Worm (Caenorhabditis elegans) whole organism, young adult: ENCODE results near the gene K05F1.10.

Experiments used
- C06A6.2 ChIP-seq: fragments of 200-800 bp; sonication (Bioruptor generic); conservative IDR thresholded peaks from 2 replicates; pipeline ENCODE4 v1.3.6; 2022; ENCODE audit warnings: missing genetic modification characterization, missing compliant biosample characterization
- bed-1 ChIP-seq: fragments of 200-800 bp; sonication (Bioruptor generic); IDR thresholded peaks from 2 replicates; pipeline ENCODE4 v1.3.6; 2022; ENCODE audit warnings: missing genetic modification reagents, missing genetic modification characterization, missing compliant biosample characterization
- ceh-27 ChIP-seq: fragments of 200-800 bp; sonication (Bioruptor generic); optimal IDR thresholded peaks from 2 replicates; lab custom pipeline; 2018; ENCODE audit warnings: mild to moderate bottlenecking, missing genetic modification characterization, moderate library complexity, missing compliant biosample characterization
- ceh-40 ChIP-seq: fragments of 200-800 bp; sonication (Bioruptor generic); IDR thresholded peaks from 2 replicates; pipeline ENCODE4 v1.3.6; 2022; ENCODE audit warnings: missing genetic modification characterization, missing compliant biosample characterization
- ets-4 ChIP-seq: fragments of 200-800 bp; sonication (Bioruptor generic); optimal IDR thresholded peaks from 2 replicates; lab custom pipeline; 2018; ENCODE audit warnings: mild to moderate bottlenecking, missing genetic modification characterization, missing compliant biosample characterization
- nhr-80 ChIP-seq: sonication (generic microtip); optimal IDR thresholded peaks from 2 replicates; lab custom pipeline; 2016; ENCODE audit warnings: missing genetic modification characterization, missing compliant biosample characterization
- snpc-4 ChIP-seq, 5 experiments: fragments of 150-350 bp in 1 of 5; sonication (generic microtip) in 4 of 5; optimal IDR thresholded peaks; 2 replicates each; lab custom pipeline; 2014 to 2018; ENCODE audit warnings: missing genetic modification characterization in 5 of 5, missing biosample characterization in 3 of 5, antibody characterized with exemption in 2 of 5, mild to moderate bottlenecking in 2 of 5, missing compliant biosample characterization in 2 of 5, missing genotype in 2 of 5, moderate library complexity in 2 of 5, missing genetic modification reagents in 1 of 5
- unc-62 ChIP-seq: fragments of 150-350 bp; optimal IDR thresholded peaks from 2 replicates; lab custom pipeline; 2014; ENCODE audit warnings: missing biosample characterization, missing genetic modification reagents, missing genetic modification characterization
- ztf-3 ChIP-seq: fragments of 200-800 bp; sonication (Bioruptor generic); optimal IDR thresholded peaks from 2 replicates; lab custom pipeline; 2018; ENCODE audit warnings: mild to moderate bottlenecking, missing genetic modification characterization, missing compliant biosample characterization

ce11 chrII:5819655-5820054, 14.4 kb upstream of the K05F1.10 start:
- TF ChIP-seq bed-1 (no peak), snpc-4 (GFP tag; optimal IDR thresholded peaks at IDR 0.05; lab: Kevin White, UChicago) (no peak), snpc-4 (tag; optimal IDR thresholded peaks at IDR 0.05; lab: Kevin White, UChicago) (no peak), nhr-80 (tag; lab: Kevin White, UChicago) (no peak), ztf-3 (no peak), ceh-40 (GFP tag; lab: Robert Waterston, UW) (no peak), C06A6.2 (GFP tag; lab: Robert Waterston, UW) (no peak), ceh-27 (GFP tag; lab: Kevin White, UChicago) (peak; percentile 29), unc-62 (GFP tag; lab: Kevin White, UChicago) (no peak), ets-4 (GFP tag; lab: Kevin White, UChicago) (no peak)
